Fruit fly (Drosophila melanogaster) whole organism, embryonic: ENCODE measurements around the gene CG6149.
A peak's percentile ranks its signal among the peaks of the same experiment; 100 is the strongest.

ENCODE experiments used
- Atf-2 ChIP-seq: fragments of 200-800 bp; sonication (Bioruptor generic); optimal IDR thresholded peaks from 2 replicates; lab custom pipeline; 2016; ENCODE audit warnings: missing biosample characterization, missing genetic modification characterization
- Atf3 ChIP-seq: fragments of 200-800 bp; sonication (Bioruptor generic); optimal IDR thresholded peaks from 3 replicates; lab custom pipeline; 2016; ENCODE audit warnings: missing biosample characterization, missing genetic modification characterization
- Atf6 ChIP-seq: fragments of 200-800 bp; sonication (Bioruptor generic); IDR thresholded peaks from 2 replicates; pipeline ENCODE4 v1.3.6; 2022; ENCODE audit warnings: missing biosample characterization, missing genetic modification characterization
- C15 ChIP-seq: fragments of 200-800 bp; sonication (Bioruptor generic); IDR thresholded peaks from 3 replicates; pipeline ENCODE4 v1.3.6; 2022; ENCODE audit warnings: missing biosample characterization, missing genetic modification characterization
- CG10147 ChIP-seq: fragments of 200-800 bp; sonication (Bioruptor generic); optimal IDR thresholded peaks from 2 replicates; lab custom pipeline; 2019; ENCODE audit warnings: missing biosample characterization, mild to moderate bottlenecking, missing genetic modification characterization, moderate library complexity
- CG1024 ChIP-seq: fragments of 200-800 bp; sonication (Bioruptor generic); IDR thresholded peaks from 2 replicates; pipeline ENCODE4 v1.3.6; 2022; ENCODE audit warnings: missing biosample characterization, missing genetic modification characterization
- CG10267 ChIP-seq: fragments of 200-800 bp; sonication (Bioruptor generic); optimal IDR thresholded peaks from 2 replicates; lab custom pipeline; 2018; ENCODE audit warnings: missing biosample characterization, mild to moderate bottlenecking, missing genetic modification characterization, moderate library complexity
- CG10979 ChIP-seq: fragments of 200-800 bp; sonication (Bioruptor generic); optimal IDR thresholded peaks from 2 replicates; lab custom pipeline; 2018; ENCODE audit warnings: missing biosample characterization, mild to moderate bottlenecking, missing genetic modification characterization, moderate library complexity
- CG11398 ChIP-seq: fragments of 200-800 bp; sonication (Bioruptor generic); optimal IDR thresholded peaks from 2 replicates; lab custom pipeline; 2016; ENCODE audit warnings: missing biosample characterization, missing genetic modification characterization
- CG11456 ChIP-seq: fragments of 200-800 bp; sonication (Bioruptor generic); IDR thresholded peaks from 3 replicates; pipeline ENCODE4 v1.3.6; 2022; ENCODE audit warnings: missing biosample characterization, missing genetic modification characterization
- CG17385 ChIP-seq: fragments of 200-800 bp; sonication (Bioruptor generic); optimal IDR thresholded peaks from 3 replicates; lab custom pipeline; 2018; ENCODE audit warnings: missing biosample characterization, mild to moderate bottlenecking, missing genetic modification characterization
- CG17568 ChIP-seq: fragments of 200-800 bp; sonication (Bioruptor generic); optimal IDR thresholded peaks from 2 replicates; lab custom pipeline; 2018; ENCODE audit warnings: missing biosample characterization, mild to moderate bottlenecking, missing genetic modification characterization, moderate library complexity
- CG30403 ChIP-seq: fragments of 200-800 bp; sonication (Bioruptor generic); optimal IDR thresholded peaks from 3 replicates; lab custom pipeline; 2016; ENCODE audit warnings: missing biosample characterization, missing genetic modification characterization
- CG30431 ChIP-seq: fragments of 200-800 bp; sonication (Bioruptor generic); optimal IDR thresholded peaks from 2 replicates; lab custom pipeline; 2017; ENCODE audit warnings: missing biosample characterization, missing genetic modification characterization
- CG32772 ChIP-seq: fragments of 200-800 bp; sonication (Bioruptor generic); IDR thresholded peaks from 2 replicates; pipeline ENCODE4 v1.3.6; 2022; ENCODE audit warnings: missing biosample characterization, missing genetic modification characterization
- CG34422 ChIP-seq: fragments of 200-800 bp; sonication (Bioruptor generic); IDR thresholded peaks from 3 replicates; pipeline ENCODE4 v1.3.6; 2022; ENCODE audit warnings: missing biosample characterization, missing genetic modification characterization
- CG4360 ChIP-seq: fragments of 200-800 bp; sonication (Bioruptor generic); IDR thresholded peaks from 2 replicates; pipeline ENCODE4 v1.3.6; 2022; ENCODE audit warnings: missing biosample characterization, missing genetic modification characterization
- CG4404 ChIP-seq: fragments of 200-800 bp; sonication (Bioruptor generic); IDR thresholded peaks from 2 replicates; pipeline ENCODE4 v1.3.6; 2022; ENCODE audit warnings: missing biosample characterization, missing genetic modification characterization
- CG6689 ChIP-seq: fragments of 200-800 bp; sonication (Bioruptor generic); IDR thresholded peaks from 2 replicates; pipeline ENCODE4 v1.3.6; 2022; ENCODE audit warnings: missing biosample characterization, missing genetic modification characterization
- CG8765 ChIP-seq: fragments of 200-800 bp; sonication (Bioruptor generic); IDR thresholded peaks from 2 replicates; pipeline ENCODE4 v1.3.6; 2022; ENCODE audit warnings: missing biosample characterization, missing genetic modification characterization
- CG9215 ChIP-seq: fragments of 200-800 bp; sonication (Bioruptor generic); IDR thresholded peaks from 2 replicates; pipeline ENCODE4 v1.3.6; 2022; ENCODE audit warnings: missing biosample characterization, missing genetic modification characterization
- Chrac-16 ChIP-seq: fragments of 200-800 bp; sonication (Bioruptor generic); optimal IDR thresholded peaks from 3 replicates; lab custom pipeline; 2016; ENCODE audit warnings: missing biosample characterization, missing genetic modification characterization
- CoRest ChIP-seq: fragments of 200-800 bp; sonication (Bioruptor generic); optimal IDR thresholded peaks from 3 replicates; lab custom pipeline; 2018; ENCODE audit warnings: missing biosample characterization, mild to moderate bottlenecking, missing genetic modification characterization, moderate library complexity
- Deaf1 ChIP-seq: fragments of 200-800 bp; optimal IDR thresholded peaks from 3 replicates; lab custom pipeline; 2019; ENCODE audit warnings: missing biosample characterization, mild to moderate bottlenecking, missing genetic modification characterization, moderate library complexity
- ERR ChIP-seq: fragments of 200-800 bp; sonication (Bioruptor generic); optimal IDR thresholded peaks from 2 replicates; lab custom pipeline; 2016; ENCODE audit warnings: missing biosample characterization, missing genetic modification characterization
- HmgZ ChIP-seq: fragments of 200-800 bp; sonication (Bioruptor generic); optimal IDR thresholded peaks from 2 replicates; lab custom pipeline; 2018; ENCODE audit warnings: missing biosample characterization, mild to moderate bottlenecking, missing genetic modification characterization
- Hr3 ChIP-seq: fragments of 200-800 bp; sonication (Bioruptor generic); optimal IDR thresholded peaks from 3 replicates; lab custom pipeline; 2016; ENCODE audit warnings: missing biosample characterization, missing genetic modification characterization
- Hr51 ChIP-seq, 2 experiments: fragments of 200-800 bp; sonication (Bioruptor generic); optimal IDR thresholded peaks; 2 replicates in 1 of 2; 3 replicates in 1 of 2; lab custom pipeline; 2016 to 2018; ENCODE audit warnings: missing biosample characterization in 2 of 2, missing genetic modification characterization in 2 of 2, mild to moderate bottlenecking in 1 of 2, moderate library complexity in 1 of 2
- Myb ChIP-seq: fragments of 200-800 bp; sonication (Bioruptor generic); optimal IDR thresholded peaks from 2 replicates; lab custom pipeline; 2016; ENCODE audit warnings: missing biosample characterization, missing genetic modification characterization
- NfI ChIP-seq: fragments of 200-800 bp; sonication (Bioruptor generic); optimal IDR thresholded peaks from 3 replicates; lab custom pipeline; 2018; ENCODE audit warnings: missing biosample characterization, mild to moderate bottlenecking, missing genetic modification characterization, moderate library complexity
- Six4 ChIP-seq: fragments of 200-800 bp; sonication (Bioruptor generic); optimal IDR thresholded peaks from 2 replicates; lab custom pipeline; 2016; ENCODE audit warnings: missing biosample characterization, missing genetic modification characterization
- Taf1 ChIP-seq: fragments of 200-800 bp; sonication (Bioruptor generic); IDR thresholded peaks from 2 replicates; pipeline ENCODE4 v1.3.6; 2022; ENCODE audit warnings: missing biosample characterization, missing genetic modification characterization
- bigmax ChIP-seq: fragments of 200-800 bp; sonication (Bioruptor generic); optimal IDR thresholded peaks from 2 replicates; lab custom pipeline; 2018; ENCODE audit warnings: missing biosample characterization, mild to moderate bottlenecking, missing genetic modification characterization
- bowl ChIP-seq: fragments of 200-800 bp; sonication (Bioruptor generic); IDR thresholded peaks from 2 replicates; pipeline ENCODE4 v1.3.6; 2022; ENCODE audit warnings: missing biosample characterization, missing genetic modification characterization
- dysf ChIP-seq: fragments of 200-800 bp; sonication (Bioruptor generic); IDR thresholded peaks from 3 replicates; pipeline ENCODE4 v1.3.6; 2022; ENCODE audit warnings: missing biosample characterization, missing genetic modification characterization
- esg ChIP-seq: fragments of 200-800 bp; sonication (Bioruptor generic); conservative IDR thresholded peaks from 2 replicates; pipeline ENCODE4 v1.3.6; 2022; ENCODE audit warnings: missing biosample characterization, missing genetic modification characterization
- eyg ChIP-seq: fragments of 200-800 bp; sonication (Bioruptor generic); optimal IDR thresholded peaks from 3 replicates; lab custom pipeline; 2016; ENCODE audit warnings: missing biosample characterization, missing genetic modification characterization
- gem ChIP-seq: fragments of 200-800 bp; sonication (Bioruptor generic); optimal IDR thresholded peaks from 2 replicates; lab custom pipeline; 2019; ENCODE audit warnings: missing biosample characterization, mild to moderate bottlenecking, missing genetic modification characterization, moderate library complexity
- ham ChIP-seq: fragments of 200-800 bp; sonication (Bioruptor generic); IDR thresholded peaks from 2 replicates; pipeline ENCODE4 v1.3.6; 2022; ENCODE audit warnings: missing biosample characterization, missing genetic modification characterization
- kay ChIP-seq: fragments of 200-800 bp; sonication (Bioruptor generic); optimal IDR thresholded peaks from 2 replicates; lab custom pipeline; 2016; ENCODE audit warnings: missing biosample characterization, missing genetic modification characterization
- lmd ChIP-seq: fragments of 200-800 bp; sonication (Bioruptor generic); IDR thresholded peaks from 2 replicates; pipeline ENCODE4 v1.3.6; 2022; ENCODE audit warnings: missing biosample characterization, missing genetic modification characterization
- org-1 ChIP-seq: fragments of 200-800 bp; sonication (Bioruptor generic); optimal IDR thresholded peaks from 2 replicates; lab custom pipeline; 2017; ENCODE audit warnings: missing biosample characterization, missing genetic modification characterization
- p53 ChIP-seq: fragments of 200-800 bp; sonication (Bioruptor generic); optimal IDR thresholded peaks from 2 replicates; lab custom pipeline; 2016; ENCODE audit warnings: missing biosample characterization, missing genetic modification characterization
- phol ChIP-seq: fragments of 200-800 bp; sonication (Bioruptor generic); optimal IDR thresholded peaks from 3 replicates; lab custom pipeline; 2018; ENCODE audit warnings: missing biosample characterization, mild to moderate bottlenecking, missing genetic modification characterization, moderate library complexity
- ranshi ChIP-seq: fragments of 200-800 bp; sonication (Bioruptor generic); IDR thresholded peaks from 2 replicates; pipeline ENCODE4 v1.3.6; 2022; ENCODE audit warnings: missing biosample characterization, missing genetic modification characterization
- rib ChIP-seq: fragments of 200-800 bp; sonication (Bioruptor generic); IDR thresholded peaks from 2 replicates; pipeline ENCODE4 v1.3.6; 2022; ENCODE audit warnings: missing biosample characterization, missing genetic modification characterization
- run ChIP-seq: fragments of 200-800 bp; sonication (Bioruptor generic); optimal IDR thresholded peaks from 3 replicates; lab custom pipeline; 2018; ENCODE audit warnings: missing biosample characterization, mild to moderate bottlenecking, missing genetic modification characterization
- sc ChIP-seq, 3 experiments: fragments of >200 bp in 2 of 3; fragments of 200-800 bp in 1 of 3; sonication (Bioruptor generic) in 1 of 3; optimal IDR thresholded peaks; 2 replicates in 2 of 3; 3 replicates in 1 of 3; lab custom pipeline; 2017; ENCODE audit warnings: mild to moderate bottlenecking in 1 of 3, missing biosample characterization in 1 of 3, missing genetic modification characterization in 1 of 3, missing genetic modification reagents in 1 of 3
- sr ChIP-seq: fragments of 200-800 bp; sonication (Bioruptor generic); IDR thresholded peaks from 3 replicates; pipeline ENCODE4 v1.3.6; 2022; ENCODE audit warnings: missing biosample characterization, missing genetic modification characterization
- sug ChIP-seq: fragments of 200-800 bp; optimal IDR thresholded peaks from 2 replicates; lab custom pipeline; 2019; ENCODE audit warnings: missing biosample characterization, mild to moderate bottlenecking, missing genetic modification characterization, moderate library complexity
- tio ChIP-seq: fragments of 200-800 bp; sonication (Bioruptor generic); optimal IDR thresholded peaks from 2 replicates; lab custom pipeline; 2017; ENCODE audit warnings: missing biosample characterization, missing genetic modification characterization, inconsistent platforms
- toy ChIP-seq: fragments of 200-800 bp; sonication (Bioruptor generic); IDR thresholded peaks from 2 replicates; pipeline ENCODE4 v1.3.6; 2022; ENCODE audit warnings: missing biosample characterization, missing genetic modification characterization

CG6149 gene

dm6 chr3L:11403542-11403941, 31.7 kb downstream of the CG6149 start (continued):
- TF ChIP-seq sc (optimal IDR thresholded peaks at IDR 0.05; lab: Kevin White, UChicago) (no peak), sc (GFP tag; optimal IDR thresholded peaks at IDR 0.05; lab: Kevin White, UChicago) (peak; percentile 40), CG4404 (GFP tag; lab: Robert Waterston, UW) (peak; percentile 88), bowl (no peak), Hr51 (GFP tag; optimal IDR thresholded peaks at IDR 0.05; lab: Kevin White, UChicago) (peak; percentile 8 to 54), CG9215 (GFP tag; lab: Robert Waterston, UW) (no peak; the same call in 1 of the 2 replicates), lmd (GFP tag; lab: Robert Waterston, UW) (peak; percentile 63), eyg (GFP tag; lab: Kevin White, UChicago) (peak; percentile 56), CG8765 (GFP tag; lab: Robert Waterston, UW) (peak; percentile 76), HmgZ (tag; lab: Kevin White, UChicago) (no peak), Chrac-16 (GFP tag; lab: Kevin White, UChicago) (peak; percentile 53), Hr3 (peak; percentile 48), gem (tag; lab: Kevin White, UChicago) (peak; percentile 68), esg (no peak), CG11456 (GFP tag; lab: Robert Waterston, UW) (peak; percentile 78; the same call in 2 of the 3 replicates), CG11398 (GFP tag; lab: Kevin White, UChicago) (peak; percentile 56), CG10147 (GFP tag; lab: Kevin White, UChicago) (peak; percentile 6), rib (GFP tag; lab: Robert Waterston, UW) (no peak), dysf (GFP tag; lab: Robert Waterston, UW) (peak; percentile 76), Atf3 (GFP tag; lab: Kevin White, UChicago) (no peak), Taf1 (GFP tag; lab: Robert Waterston, UW) (no peak; the same call in 1 of the 2 replicates), p53 (GFP tag; lab: Kevin White, UChicago) (no peak), CG6689 (GFP tag; lab: Robert Waterston, UW) (peak; percentile 69), Myb (GFP tag; lab: Kevin White, UChicago) (peak; percentile 42), ranshi (GFP tag; lab: Robert Waterston, UW) (peak; percentile 43; the same call in 1 of the 2 replicates), NfI (peak; percentile 26), Atf-2 (GFP tag; lab: Kevin White, UChicago) (peak; percentile 7), CoRest (peak; percentile 45), CG32772 (GFP tag; lab: Robert Waterston, UW) (peak; percentile 65), toy (GFP tag; lab: Robert Waterston, UW) (no peak), CG10267 (tag; lab: Kevin White, UChicago) (peak; percentile 35), CG4360 (GFP tag; lab: Robert Waterston, UW) (no peak), phol (tag; lab: Kevin White, UChicago) (peak; percentile 51), sug (tag; lab: Kevin White, UChicago) (no peak), run (tag; lab: Kevin White, UChicago) (no peak), Deaf1 (tag; lab: Kevin White, UChicago) (no peak), CG17568 (GFP tag; lab: Kevin White, UChicago) (no peak), ham (no peak), kay (no peak), CG30431 (GFP tag; lab: Kevin White, UChicago) (peak; percentile 21), Atf6 (GFP tag; lab: Robert Waterston, UW) (peak; percentile 54; the same call in 1 of the 2 replicates), C15 (GFP tag; lab: Robert Waterston, UW) (no peak), org-1 (peak; percentile 58), CG34422 (GFP tag; lab: Robert Waterston, UW) (0 out of 3 replicates have a peak, but pooled peaks have one; percentile 33), ERR (GFP tag; lab: Kevin White, UChicago) (peak; percentile 25), CG10979 (peak; percentile 60), CG1024 (GFP tag; lab: Robert Waterston, UW) (no peak), Six4 (peak; percentile 26), CG17385 (GFP tag; lab: Kevin White, UChicago) (peak; percentile 27), sr (GFP tag; lab: Robert Waterston, UW) (no peak), tio (GFP tag; lab: Kevin White, UChicago) (peak; percentile 46), bigmax (no peak), CG30403 (GFP tag; lab: Kevin White, UChicago) (peak; percentile 48)
